Fruit fly (Drosophila melanogaster): ENCODE results near the gene Lamtor4.

DNA sequence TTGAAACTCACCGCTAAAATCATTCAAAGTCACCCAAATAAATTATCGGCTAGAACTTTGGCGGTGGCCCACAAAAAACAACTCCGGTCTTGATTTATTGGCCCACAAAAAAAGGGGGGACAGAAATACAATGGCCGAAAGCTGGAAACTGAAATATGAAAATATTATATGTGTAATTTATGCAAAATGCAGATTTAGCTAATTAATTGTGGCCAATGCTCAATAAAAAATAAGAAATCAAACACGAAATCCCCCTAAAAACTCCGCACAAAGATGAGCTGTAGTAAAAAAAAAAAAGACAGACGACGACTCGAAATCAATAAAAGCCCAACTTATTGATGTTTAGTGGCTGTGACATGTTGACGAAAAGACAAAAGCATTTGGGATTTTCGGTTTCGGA is 46.9 kb upstream of the Lamtor4 start:
- TF ChIP-seq CG5204 (GFP tag; optimal IDR thresholded peaks at IDR 0.05) (no peak), bab1 (GFP tag; optimal IDR thresholded peaks at IDR 0.05) (no peak), tj (GFP tag; optimal IDR thresholded peaks at IDR 0.05) (no peak), cic (GFP tag; optimal IDR thresholded peaks at IDR 0.05) (no peak), CG33017 (tag; optimal IDR thresholded peaks at IDR 0.05) (no peak), CG1620 (GFP tag; optimal IDR thresholded peaks at IDR 0.05) (no peak), CG7101 (tag; optimal IDR thresholded peaks at IDR 0.05) (no peak), ovo (GFP tag; optimal IDR thresholded peaks at IDR 0.05) (no peak), toe (GFP tag; optimal IDR thresholded peaks at IDR 0.05) (no peak), kay (GFP tag; ENCODE audit: borderline replicate concordance) (no peak), Clk (GFP tag; optimal IDR thresholded peaks at IDR 0.05) (no peak), Hr96 (GFP tag; optimal IDR thresholded peaks at IDR 0.05) (no peak)

All from whole organism, adult.